Worm (Caenorhabditis elegans) whole organism, late embryonic: ENCODE results near the gene tctn-1.

Experiments used
- C08G9.2 ChIP-seq: sonication (generic microtip); optimal IDR thresholded peaks from 2 replicates; lab custom pipeline; 2016; ENCODE audit warnings: mild to moderate bottlenecking, missing genetic modification characterization, moderate library complexity, missing compliant biosample characterization
- F13H6.1 ChIP-seq: sonication (generic microtip); optimal IDR thresholded peaks from 2 replicates; lab custom pipeline; 2016; ENCODE audit warnings: missing genetic modification characterization, missing compliant biosample characterization
- K02D7.2 ChIP-seq: sonication (generic microtip); optimal IDR thresholded peaks from 2 replicates; lab custom pipeline; 2017; ENCODE audit warnings: mild to moderate bottlenecking, missing genetic modification characterization, missing compliant biosample characterization
- Y22D7AL.16 ChIP-seq: sonication (generic microtip); optimal IDR thresholded peaks from 2 replicates; lab custom pipeline; 2016; ENCODE audit warnings: missing genetic modification characterization, missing compliant biosample characterization
- ceh-14 ChIP-seq: sonication (generic microtip); optimal IDR thresholded peaks from 2 replicates; lab custom pipeline; 2016; ENCODE audit warnings: missing genotype, missing genetic modification characterization, missing compliant biosample characterization
- ceh-18 ChIP-seq: sonication (generic microtip); optimal IDR thresholded peaks from 2 replicates; lab custom pipeline; 2016; ENCODE audit warnings: missing genetic modification characterization, missing compliant biosample characterization
- ceh-19 ChIP-seq: fragments of 200-800 bp; sonication (Bioruptor generic); optimal IDR thresholded peaks from 2 replicates; lab custom pipeline; 2018; ENCODE audit warnings: mild to moderate bottlenecking, missing genetic modification characterization, missing compliant biosample characterization
- ceh-2 ChIP-seq: sonication (generic microtip); optimal IDR thresholded peaks from 2 replicates; lab custom pipeline; 2016; ENCODE audit warnings: missing genotype, missing genetic modification characterization, missing compliant biosample characterization
- ceh-24 ChIP-seq: sonication (generic microtip); optimal IDR thresholded peaks from 2 replicates; lab custom pipeline; 2016; ENCODE audit warnings: mild to moderate bottlenecking, missing genetic modification characterization, missing compliant biosample characterization
- ceh-30 ChIP-seq: fragments of 150-350 bp; optimal IDR thresholded peaks from 2 replicates; lab custom pipeline; 2014; ENCODE audit warnings: missing biosample characterization, missing genetic modification characterization
- ceh-31 ChIP-seq: sonication (generic microtip); optimal IDR thresholded peaks from 2 replicates; lab custom pipeline; 2016; ENCODE audit warnings: missing genetic modification characterization, missing compliant biosample characterization
- ceh-34 ChIP-seq: sonication (generic microtip); optimal IDR thresholded peaks from 2 replicates; lab custom pipeline; 2016; ENCODE audit warnings: mild to moderate bottlenecking, missing genetic modification characterization, missing compliant biosample characterization
- ceh-48 ChIP-seq: sonication (generic microtip); optimal IDR thresholded peaks from 2 replicates; lab custom pipeline; 2016; ENCODE audit warnings: missing genetic modification characterization, inconsistent platforms, missing compliant biosample characterization
- ceh-6 ChIP-seq: fragments of 200-800 bp; sonication (Bioruptor generic); optimal IDR thresholded peaks from 2 replicates; lab custom pipeline; 2018; ENCODE audit warnings: mild to moderate bottlenecking, missing genetic modification characterization, missing compliant biosample characterization
- che-1 ChIP-seq: sonication (generic microtip); optimal IDR thresholded peaks from 2 replicates; lab custom pipeline; 2016; ENCODE audit warnings: mild to moderate bottlenecking, missing genetic modification characterization, missing compliant biosample characterization
- dmd-4 ChIP-seq: sonication (generic microtip); optimal IDR thresholded peaks from 2 replicates; lab custom pipeline; 2016; ENCODE audit warnings: borderline replicate concordance, missing genetic modification characterization, missing compliant biosample characterization
- elt-2 ChIP-seq: sonication (generic microtip); optimal IDR thresholded peaks from 2 replicates; lab custom pipeline; 2016; ENCODE audit warnings: missing genetic modification reagents, missing genetic modification characterization, missing compliant biosample characterization
- ets-4 ChIP-seq: sonication (generic microtip); optimal IDR thresholded peaks from 2 replicates; lab custom pipeline; 2016; ENCODE audit warnings: missing genetic modification characterization, missing compliant biosample characterization
- eyg-1 ChIP-seq: sonication (generic microtip); optimal IDR thresholded peaks from 2 replicates; lab custom pipeline; 2016; ENCODE audit warnings: missing genotype, missing genetic modification characterization, missing compliant biosample characterization
- fax-1 ChIP-seq: sonication (generic microtip); optimal IDR thresholded peaks from 2 replicates; lab custom pipeline; 2016; ENCODE audit warnings: missing genotype, missing genetic modification characterization, missing compliant biosample characterization
- hlh-13 ChIP-seq: fragments of 200-800 bp; sonication (Bioruptor generic); optimal IDR thresholded peaks from 2 replicates; lab custom pipeline; 2018; ENCODE audit warnings: mild to moderate bottlenecking, missing genetic modification characterization, missing compliant biosample characterization
- hlh-15 ChIP-seq: sonication (generic microtip); optimal IDR thresholded peaks from 2 replicates; lab custom pipeline; 2016; ENCODE audit warnings: missing genetic modification characterization, missing compliant biosample characterization
- hlh-30 ChIP-seq: sonication (generic microtip); optimal IDR thresholded peaks from 2 replicates; lab custom pipeline; 2017; ENCODE audit warnings: antibody characterized with exemption, missing genetic modification characterization, missing compliant biosample characterization; ENCODE audit not compliant: insufficient read depth
- hlh-6 ChIP-seq: sonication (generic microtip); optimal IDR thresholded peaks from 2 replicates; lab custom pipeline; 2016; ENCODE audit warnings: missing genotype, missing genetic modification characterization, missing compliant biosample characterization
- hlh-8 ChIP-seq: sonication (generic microtip); optimal IDR thresholded peaks from 2 replicates; lab custom pipeline; 2016; ENCODE audit warnings: missing genotype, missing genetic modification characterization, missing compliant biosample characterization
- lim-6 ChIP-seq: sonication (generic microtip); optimal IDR thresholded peaks from 2 replicates; lab custom pipeline; 2016; ENCODE audit warnings: missing genetic modification characterization, missing compliant biosample characterization
- lin-11 ChIP-seq: fragments of 200-800 bp; sonication (Bioruptor generic); optimal IDR thresholded peaks from 2 replicates; lab custom pipeline; 2018; ENCODE audit warnings: mild to moderate bottlenecking, missing genetic modification characterization, missing compliant biosample characterization
- madf-2 ChIP-seq: sonication (generic microtip); optimal IDR thresholded peaks from 2 replicates; lab custom pipeline; 2017; ENCODE audit warnings: missing genetic modification characterization, missing compliant biosample characterization
- nfya-1 ChIP-seq: sonication (generic microtip); optimal IDR thresholded peaks from 2 replicates; lab custom pipeline; 2017; ENCODE audit warnings: missing genetic modification characterization, mild to moderate bottlenecking, missing compliant biosample characterization, antibody characterized with exemption, moderate library complexity
- odd-2 ChIP-seq: sonication (generic microtip); optimal IDR thresholded peaks from 2 replicates; lab custom pipeline; 2017; ENCODE audit warnings: antibody characterized with exemption, mild to moderate bottlenecking, missing genetic modification characterization, missing compliant biosample characterization
- pag-3 ChIP-seq: sonication (generic microtip); optimal IDR thresholded peaks from 2 replicates; lab custom pipeline; 2016; ENCODE audit warnings: missing compliant biosample characterization, missing genetic modification characterization, borderline replicate concordance
- pat-9 ChIP-seq: fragments of 200-800 bp; sonication (Bioruptor generic); optimal IDR thresholded peaks from 2 replicates; lab custom pipeline; 2018; ENCODE audit warnings: mild to moderate bottlenecking, missing genetic modification characterization, moderate library complexity, missing compliant biosample characterization
- pha-2 ChIP-seq: sonication (generic microtip); optimal IDR thresholded peaks from 2 replicates; lab custom pipeline; 2017; ENCODE audit warnings: mild to moderate bottlenecking, missing genetic modification characterization, missing compliant biosample characterization
- ref-2 ChIP-seq: sonication (generic microtip); optimal IDR thresholded peaks from 2 replicates; lab custom pipeline; 2016; ENCODE audit warnings: missing genetic modification characterization, missing compliant biosample characterization
- rnt-1 ChIP-seq: sonication (generic microtip); optimal IDR thresholded peaks from 2 replicates; lab custom pipeline; 2016; ENCODE audit warnings: missing genetic modification characterization, missing compliant biosample characterization
- sdc-2 ChIP-seq: sonication (generic microtip); optimal IDR thresholded peaks from 2 replicates; lab custom pipeline; 2016; ENCODE audit warnings: missing genotype, missing genetic modification characterization, missing compliant biosample characterization
- tbx-2 ChIP-seq: sonication (generic microtip); optimal IDR thresholded peaks from 2 replicates; lab custom pipeline; 2016; ENCODE audit warnings: missing genetic modification characterization, missing compliant biosample characterization
- tbx-7 ChIP-seq: sonication (generic microtip); optimal IDR thresholded peaks from 2 replicates; lab custom pipeline; 2016; ENCODE audit warnings: missing genotype, missing genetic modification characterization, missing compliant biosample characterization
- ttx-3 ChIP-seq: sonication (generic microtip); optimal IDR thresholded peaks from 2 replicates; lab custom pipeline; 2016; ENCODE audit warnings: missing genetic modification reagents, missing genetic modification characterization, missing compliant biosample characterization
- unc-3 ChIP-seq, 2 experiments: fragments of 200-800 bp in 1 of 2; sonication (Bioruptor generic) in 1 of 2; sonication (generic microtip) in 1 of 2; conservative IDR thresholded peaks in 1 of 2; optimal IDR thresholded peaks in 1 of 2; 2 replicates each; pipeline versions ENCODE4 v1.3.6 to Lab custom; 2016 to 2022; ENCODE audit warnings: missing compliant biosample characterization in 2 of 2, missing genetic modification characterization in 2 of 2, missing genetic modification reagents in 1 of 2
- unc-42 ChIP-seq: sonication (generic microtip); optimal IDR thresholded peaks from 2 replicates; lab custom pipeline; 2016; ENCODE audit warnings: missing genotype, missing genetic modification characterization, missing compliant biosample characterization
- unc-86 ChIP-seq: sonication (generic microtip); optimal IDR thresholded peaks from 2 replicates; lab custom pipeline; 2016; ENCODE audit warnings: missing genetic modification characterization, missing compliant biosample characterization
- zip-5 ChIP-seq: sonication (generic microtip); optimal IDR thresholded peaks from 2 replicates; lab custom pipeline; 2016; ENCODE audit warnings: missing genetic modification characterization, missing compliant biosample characterization
- ztf-16 ChIP-seq: sonication (generic microtip); optimal IDR thresholded peaks from 2 replicates; lab custom pipeline; 2017; ENCODE audit warnings: missing genetic modification characterization, missing compliant biosample characterization

tctn-1 gene

DNA sequence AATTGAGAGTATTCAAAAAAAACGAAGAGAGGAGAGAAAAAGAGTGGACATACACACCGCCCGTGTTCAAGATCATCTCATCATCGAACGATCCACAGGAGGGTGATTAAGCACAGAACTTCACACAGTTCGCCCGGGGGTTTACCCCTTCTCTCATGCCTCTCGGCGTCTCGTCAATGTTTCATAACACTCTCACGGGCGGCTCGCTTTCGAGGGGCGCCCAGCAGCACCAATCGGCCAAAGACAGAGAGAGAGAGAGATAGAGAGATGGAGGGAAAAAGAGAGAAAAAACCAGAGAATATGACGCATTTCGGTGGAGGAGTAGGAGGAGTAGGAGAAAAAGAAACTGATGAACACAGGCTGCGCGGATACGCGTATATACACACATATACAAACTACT lies 42.5 kb downstream of the tctn-1 start:
- TF ChIP-seq ceh-24 (tag; lab: Kevin White, UChicago) = no peak
- no peak for TF ChIP-seq ceh-6
- no peak for TF ChIP-seq hlh-30 (tag; lab: Kevin White, UChicago)
- TF ChIP-seq ttx-3 = no peak
- peak; percentile 69 for TF ChIP-seq ceh-31 (tag; lab: Kevin White, UChicago)
- no peak for TF ChIP-seq pha-2 (tag; lab: Kevin White, UChicago)
- no peak for TF ChIP-seq elt-2 (tag; lab: Kevin White, UChicago)
- no peak for TF ChIP-seq zip-5
- TF ChIP-seq Y22D7AL.16 (tag; lab: Kevin White, UChicago) = no peak
- no peak for TF ChIP-seq F13H6.1 (tag; lab: Kevin White, UChicago)
- TF ChIP-seq unc-3 (GFP tag; conservative IDR thresholded peaks at IDR 0.05; lab: Robert Waterston, UW) = no peak
- no peak for TF ChIP-seq unc-3 (tag; optimal IDR thresholded peaks at IDR 0.05; lab: Kevin White, UChicago)
- no peak for TF ChIP-seq ceh-48
- no peak for TF ChIP-seq hlh-8 (tag; lab: Kevin White, UChicago)
- peak; percentile 16 for TF ChIP-seq rnt-1 (tag; lab: Kevin White, UChicago)
- TF ChIP-seq nfya-1 (tag; lab: Kevin White, UChicago) = peak; percentile 75
- no peak for TF ChIP-seq eyg-1 (tag; lab: Kevin White, UChicago)
- peak; percentile 58 for TF ChIP-seq ceh-18
- TF ChIP-seq lin-11 (tag; lab: Kevin White, UChicago) = no peak
- TF ChIP-seq ztf-16 (tag; lab: Kevin White, UChicago) = no peak
- TF ChIP-seq tbx-2 (tag; lab: Kevin White, UChicago) = peak; percentile 51
- no peak for TF ChIP-seq K02D7.2
- no peak for TF ChIP-seq hlh-13 (GFP tag; lab: Kevin White, UChicago)
- TF ChIP-seq ceh-14 (tag; lab: Kevin White, UChicago) = peak; percentile 51
- TF ChIP-seq ref-2 (tag; lab: Kevin White, UChicago) = peak; percentile 20
- no peak for TF ChIP-seq che-1
- TF ChIP-seq ceh-34 (tag; lab: Kevin White, UChicago) = no peak
- no peak for TF ChIP-seq odd-2 (tag; lab: Kevin White, UChicago)
- TF ChIP-seq hlh-15 = no peak
- TF ChIP-seq unc-42 (tag; lab: Kevin White, UChicago) = no peak
- no peak for TF ChIP-seq madf-2 (tag; lab: Kevin White, UChicago)
- no peak for TF ChIP-seq fax-1
- TF ChIP-seq C08G9.2 (tag; lab: Kevin White, UChicago) = peak; percentile 40
- no peak for TF ChIP-seq unc-86 (tag; lab: Kevin White, UChicago)
- no peak for TF ChIP-seq pat-9 (tag; lab: Kevin White, UChicago)
- TF ChIP-seq ceh-30 (tag; lab: Kevin White, UChicago) = no peak
- no peak for TF ChIP-seq pag-3 (tag; lab: Kevin White, UChicago)
- TF ChIP-seq sdc-2 (tag; lab: Kevin White, UChicago) = peak; percentile 9
- TF ChIP-seq, all 69 proteins: peak for 9

DNA sequence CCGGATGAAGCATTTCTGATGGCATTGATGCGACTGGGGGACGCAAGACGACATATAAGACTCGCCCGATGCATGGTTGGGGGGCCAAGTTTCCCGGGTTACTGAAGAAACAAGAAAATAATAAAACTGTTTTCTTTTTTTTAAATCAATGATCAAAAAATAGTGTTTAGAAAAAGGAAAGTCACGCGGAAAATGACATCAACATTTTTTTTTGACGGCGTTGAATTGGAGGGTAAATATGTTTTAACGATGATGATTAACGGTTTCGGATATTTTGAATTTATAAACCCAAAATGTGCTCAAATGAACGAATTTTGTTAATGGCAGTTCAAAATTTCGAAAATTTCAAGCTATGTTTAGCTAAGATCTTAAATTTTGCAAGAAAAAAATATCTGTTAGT lies 43.7 kb downstream of the tctn-1 start, which contains the start of gene ogdh-1:
Gene ogdh-1, minus strand, starts transcription at position 101 of the 400 bp plus-strand sequence.
- TF ChIP-seq che-1 (no peak), ceh-14 (tag; lab: Kevin White, UChicago) (no peak), dmd-4 (no peak), hlh-6 (tag; lab: Kevin White, UChicago) (no peak)

- TF ChIP-seq ceh-19 (GFP tag; lab: Kevin White, UChicago) = peak; percentile 11
- peak; percentile 59 for TF ChIP-seq ref-2 (tag; lab: Kevin White, UChicago)
- TF ChIP-seq tbx-2 (tag; lab: Kevin White, UChicago) = peak; percentile 51
- peak; percentile 51 for TF ChIP-seq F13H6.1 (tag; lab: Kevin White, UChicago)
- TF ChIP-seq lim-6 (tag; lab: Kevin White, UChicago) = peak; percentile 49
- peak; percentile 86 for TF ChIP-seq ceh-31 (tag; lab: Kevin White, UChicago)
- TF ChIP-seq C08G9.2 (tag; lab: Kevin White, UChicago) = peak; percentile 73
- peak; percentile 45 for TF ChIP-seq zip-5
- peak; percentile 59 for TF ChIP-seq dmd-4
- peak; percentile 60 for TF ChIP-seq ets-4 (tag; lab: Kevin White, UChicago)
- peak; percentile 25 for TF ChIP-seq rnt-1 (tag; lab: Kevin White, UChicago)
- peak; percentile 12 for TF ChIP-seq tbx-7 (tag; lab: Kevin White, UChicago)
- peak; percentile 55 for TF ChIP-seq fax-1
- peak; percentile 51 for TF ChIP-seq ceh-2 (tag; lab: Kevin White, UChicago)
- peak; percentile 77 for TF ChIP-seq ceh-14 (tag; lab: Kevin White, UChicago)
- peak; percentile 16 for TF ChIP-seq ceh-34 (tag; lab: Kevin White, UChicago)
- TF ChIP-seq elt-2 (tag; lab: Kevin White, UChicago) = peak; percentile 26
These were observed 45.6 kb downstream of the tctn-1 start for ce11 chrIV:4702077-4702476.
